Fruit fly (Drosophila melanogaster): ENCODE results near the gene CG31191.

Gene CG31191

DNA sequence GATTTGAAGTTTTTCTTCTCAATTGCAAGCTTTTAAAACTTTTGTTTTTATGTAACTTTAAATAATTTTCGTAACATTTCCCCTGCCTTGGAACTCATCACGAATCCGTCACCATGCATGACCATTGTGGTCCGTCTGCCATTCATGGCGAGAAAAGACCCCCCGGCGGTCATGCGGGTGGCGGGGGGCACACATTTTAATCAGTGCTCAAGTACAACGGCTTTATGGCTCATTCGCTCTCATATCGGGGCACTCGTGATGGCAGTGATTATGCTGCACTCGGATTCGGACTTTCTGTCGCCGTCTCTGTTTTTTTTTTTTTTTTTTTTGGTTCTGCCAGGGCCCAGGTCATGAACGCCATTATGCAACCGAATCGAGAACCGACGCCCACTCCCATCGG is 9.2 kb upstream of the CG31191 start:
- TF ChIP-seq jim (GFP tag; optimal IDR thresholded peaks at IDR 0.05): no peak
- TF ChIP-seq Abd-B (GFP tag; optimal IDR thresholded peaks at IDR 0.05): no peak
- TF ChIP-seq Rel (GFP tag; optimal IDR thresholded peaks at IDR 0.05): no peak
- peak; percentile 19 for TF ChIP-seq Rel (tag; optimal IDR thresholded peaks at IDR 0.05)
- no peak for TF ChIP-seq Hr78 (GFP tag; optimal IDR thresholded peaks at IDR 0.05)

DNA sequence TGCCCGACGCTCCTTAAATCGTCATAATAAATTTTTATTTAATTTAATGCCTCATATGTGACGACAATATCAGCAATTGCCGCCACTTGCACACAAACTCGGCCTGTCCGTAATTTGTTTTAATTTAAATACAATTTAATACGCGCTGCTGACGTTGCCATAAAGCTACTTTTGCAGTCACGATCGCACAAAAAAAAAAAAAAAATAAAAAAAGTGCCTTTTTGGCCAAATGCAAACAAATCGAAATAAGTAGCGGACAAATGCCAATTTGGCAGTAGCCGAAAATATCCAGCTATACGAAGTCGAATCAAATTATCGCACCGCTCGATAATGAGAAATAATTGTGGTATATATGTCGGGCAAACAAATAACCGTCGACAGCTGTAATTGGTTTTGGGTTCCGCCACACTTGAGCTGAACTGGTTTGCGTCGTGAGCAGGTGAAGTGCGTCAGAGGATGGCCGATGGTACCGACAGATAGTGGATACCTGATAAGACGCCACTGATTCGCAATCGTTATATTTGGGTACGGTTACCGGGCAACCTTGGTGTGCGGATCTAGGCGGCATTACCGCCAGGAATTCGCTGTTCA is 7.2 kb upstream of the CG31191 start:
- TF ChIP-seq br (GFP tag; optimal IDR thresholded peaks at IDR 0.05) (peak; percentile 4), Rel (GFP tag; optimal IDR thresholded peaks at IDR 0.05) (peak; percentile 4), Rel (tag; optimal IDR thresholded peaks at IDR 0.05) (no peak), h (GFP tag; optimal IDR thresholded peaks at IDR 0.05) (peak; percentile 11), CrebA (GFP tag; optimal IDR thresholded peaks at IDR 0.05; ENCODE audit: borderline replicate concordance) (peak; percentile 30), Jra (GFP tag; optimal IDR thresholded peaks at IDR 0.05) (no peak)

DNA sequence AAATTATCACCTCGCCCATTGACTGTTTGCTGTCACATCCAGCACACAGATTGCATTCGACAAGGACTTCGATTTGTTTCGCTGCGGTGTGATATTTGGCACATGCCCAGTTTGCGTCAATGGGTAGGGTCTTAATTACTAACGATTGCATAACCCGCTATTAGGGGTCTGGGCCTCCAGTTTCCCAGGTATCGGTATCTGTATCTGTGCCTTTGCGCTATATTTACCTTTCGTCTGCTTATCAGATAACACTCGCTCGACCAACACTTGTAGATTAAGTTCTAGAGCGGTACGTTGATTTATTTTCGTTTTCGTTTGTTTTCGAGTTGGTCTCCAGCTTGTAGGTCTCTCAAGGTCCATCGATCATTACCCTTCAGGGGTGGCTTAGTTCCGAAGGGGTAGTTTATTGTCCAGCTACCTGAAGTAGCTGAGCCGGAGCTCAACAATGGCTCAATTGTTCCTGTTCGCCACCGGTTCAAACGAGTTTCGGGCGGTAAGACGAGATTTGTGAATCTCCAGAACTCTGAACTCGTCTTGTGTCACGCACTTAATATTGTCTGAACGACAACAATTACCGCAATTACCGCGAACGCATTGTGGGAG is 6.1 kb upstream of the CG31191 start:
- no peak for TF ChIP-seq Rel (GFP tag; optimal IDR thresholded peaks at IDR 0.05)
- TF ChIP-seq Rel (tag; optimal IDR thresholded peaks at IDR 0.05): no peak
- no peak for TF ChIP-seq dsf (GFP tag; optimal IDR thresholded peaks at IDR 0.05; ENCODE audit: borderline replicate concordance)
- TF ChIP-seq brk (GFP tag; optimal IDR thresholded peaks at IDR 0.05): no peak
- no peak for TF ChIP-seq ey (GFP tag; optimal IDR thresholded peaks at IDR 0.05)
- no peak for TF ChIP-seq CrebA (GFP tag; optimal IDR thresholded peaks at IDR 0.05; ENCODE audit: borderline replicate concordance)
- no peak for TF ChIP-seq HLH106 (tag; optimal IDR thresholded peaks at IDR 0.05)
- no peak for TF ChIP-seq sage (GFP tag; optimal IDR thresholded peaks at IDR 0.05)
- TF ChIP-seq br (GFP tag; optimal IDR thresholded peaks at IDR 0.05): no peak
- TF ChIP-seq foxo (GFP tag; optimal IDR thresholded peaks at IDR 0.05): no peak
- TF ChIP-seq jim (GFP tag; optimal IDR thresholded peaks at IDR 0.05): no peak
- TF ChIP-seq Sp1 (GFP tag; optimal IDR thresholded peaks at IDR 0.05): no peak
- no peak for TF ChIP-seq Myc (optimal IDR thresholded peaks at IDR 0.05)
- TF ChIP-seq sv (GFP tag; optimal IDR thresholded peaks at IDR 0.05): no peak
- TF ChIP-seq Abd-B (GFP tag; optimal IDR thresholded peaks at IDR 0.05): no peak
- no peak for TF ChIP-seq Dif (GFP tag; optimal IDR thresholded peaks at IDR 0.05; ENCODE audit: partially characterized antibody)
- TF ChIP-seq dmrt93B (GFP tag; optimal IDR thresholded peaks at IDR 0.05): no peak
- TF ChIP-seq fru (GFP tag; optimal IDR thresholded peaks at IDR 0.05): no peak
- TF ChIP-seq tai (GFP tag; optimal IDR thresholded peaks at IDR 0.05): no peak
- TF ChIP-seq OdsH (GFP tag; optimal IDR thresholded peaks at IDR 0.05): no peak

DNA sequence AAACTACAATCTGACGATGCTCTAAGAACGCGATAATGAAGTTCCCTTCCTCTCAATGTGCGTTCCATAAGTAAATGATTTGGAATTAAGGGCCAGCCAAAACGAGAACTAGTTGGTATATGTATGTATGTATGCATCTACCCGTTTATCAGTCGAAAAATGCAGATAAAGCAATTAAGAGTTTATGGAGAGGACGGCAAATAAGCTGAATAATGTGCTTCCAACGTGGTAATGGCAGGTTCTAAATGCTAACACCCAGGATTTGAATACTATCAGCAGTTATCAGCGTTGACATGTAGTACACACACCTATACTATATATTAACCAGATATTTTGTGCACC is 5.3 kb upstream of the CG31191 start:
- TF ChIP-seq Vsx2 (GFP tag; optimal IDR thresholded peaks at IDR 0.05; ENCODE audit: partially characterized antibody) (no peak), dl (GFP tag; optimal IDR thresholded peaks at IDR 0.05; ENCODE audit: insufficient read depth in 1 of 2, partially characterized antibody in 2 of 2) (no peak), fru (GFP tag; optimal IDR thresholded peaks at IDR 0.05) (no peak), HLH106 (tag; optimal IDR thresholded peaks at IDR 0.05) (no peak), CG9705 (GFP tag; optimal IDR thresholded peaks at IDR 0.05) (no peak), jim (GFP tag; optimal IDR thresholded peaks at IDR 0.05) (no peak), rgr (GFP tag; optimal IDR thresholded peaks at IDR 0.05) (no peak), Dfd (GFP tag; optimal IDR thresholded peaks at IDR 0.05) (no peak), CrebA (GFP tag; optimal IDR thresholded peaks at IDR 0.05; ENCODE audit: borderline replicate concordance) (no peak), sv (GFP tag; optimal IDR thresholded peaks at IDR 0.05) (no peak), Mio (GFP tag; optimal IDR thresholded peaks at IDR 0.05) (no peak), GATAd (GFP tag; optimal IDR thresholded peaks at IDR 0.05) (no peak), Hnf4 (GFP tag; optimal IDR thresholded peaks at IDR 0.05) (no peak), br (GFP tag; optimal IDR thresholded peaks at IDR 0.05) (no peak), Myc (optimal IDR thresholded peaks at IDR 0.05) (no peak), Rel (GFP tag; optimal IDR thresholded peaks at IDR 0.05) (no peak), Rel (tag; optimal IDR thresholded peaks at IDR 0.05) (no peak), N (GFP tag; optimal IDR thresholded peaks at IDR 0.05) (no peak)
